Worm (Caenorhabditis elegans) whole organism, L3 larva: ENCODE results near the gene str-14.

Experiments
- R02D3.7 ChIP-seq: fragments of 150-350 bp; optimal IDR thresholded peaks from 2 replicates; lab custom pipeline; 2014; ENCODE audit warnings: missing biosample characterization, missing genetic modification characterization
- aly-2 ChIP-seq: fragments of 150-350 bp; optimal IDR thresholded peaks from 2 replicates; lab custom pipeline; 2014; ENCODE audit warnings: missing biosample characterization, missing genetic modification characterization
- ama-1 ChIP-seq: fragments of 150-350 bp; optimal IDR thresholded peaks from 2 replicates; lab custom pipeline; 2018
- ceh-28 ChIP-seq: fragments of 150-350 bp; optimal IDR thresholded peaks from 2 replicates; lab custom pipeline; 2014; ENCODE audit warnings: missing biosample characterization, missing genetic modification reagents, missing genetic modification characterization
- ceh-9 ChIP-seq: sonication (generic microtip); optimal IDR thresholded peaks from 2 replicates; lab custom pipeline; 2018; ENCODE audit warnings: missing biosample characterization, missing genetic modification characterization
- elt-2 ChIP-seq: sonication (generic microtip); optimal IDR thresholded peaks from 2 replicates; lab custom pipeline; 2016; ENCODE audit warnings: missing genetic modification reagents, mild to moderate bottlenecking, missing genetic modification characterization, missing compliant biosample characterization
- elt-3 ChIP-seq, 3 experiments: fragments of 150-350 bp in 1 of 3; sonication (generic microtip) in 2 of 3; optimal IDR thresholded peaks; 2 replicates in 2 of 3; 4 replicates in 1 of 3; lab custom pipeline; 2014 to 2017; ENCODE audit warnings: missing biosample characterization in 3 of 3, missing genetic modification characterization in 3 of 3
- fkh-10 ChIP-seq: sonication (generic microtip); optimal IDR thresholded peaks from 2 replicates; lab custom pipeline; 2017; ENCODE audit warnings: missing biosample characterization, missing genetic modification reagents, missing genetic modification characterization
- mdl-1 ChIP-seq: fragments of 150-350 bp; optimal IDR thresholded peaks from 2 replicates; lab custom pipeline; 2014; ENCODE audit warnings: missing biosample characterization, missing genetic modification characterization
- nhr-12 ChIP-seq: fragments of 150-350 bp; optimal IDR thresholded peaks from 2 replicates; lab custom pipeline; 2014; ENCODE audit warnings: missing biosample characterization, missing genetic modification characterization
- nhr-76 ChIP-seq: fragments of 150-350 bp; sonication (generic microtip); optimal IDR thresholded peaks from 5 replicates; lab custom pipeline; 2014; ENCODE audit warnings: missing biosample characterization, missing genetic modification characterization
- snpc-4 ChIP-seq: fragments of 150-350 bp; optimal IDR thresholded peaks from 2 replicates; lab custom pipeline; 2014; ENCODE audit warnings: missing biosample characterization, missing genetic modification characterization
- tbx-2 ChIP-seq: sonication (generic microtip); optimal IDR thresholded peaks from 2 replicates; lab custom pipeline; 2016; ENCODE audit warnings: mild to moderate bottlenecking, missing genetic modification characterization, missing compliant biosample characterization
- unc-62 ChIP-seq: fragments of 150-350 bp; sonication (generic microtip); optimal IDR thresholded peaks from 4 replicates; lab custom pipeline; 2014; ENCODE audit warnings: missing biosample characterization, missing genetic modification reagents, missing genetic modification characterization

ce11 chrV:16410521-16410920, 44.4 kb downstream of the str-14 start, which contains the start of gene srh-145:
- TF ChIP-seq nhr-12 (tag; lab: Kevin White, UChicago) (no peak), mdl-1 (tag; lab: Kevin White, UChicago) (no peak), nhr-76 (tag; lab: Kevin White, UChicago) (no peak), fkh-10 (GFP tag; lab: Kevin White, UChicago) (no peak), ceh-28 (tag; lab: Kevin White, UChicago) (no peak), tbx-2 (tag; lab: Kevin White, UChicago) (no peak), R02D3.7 (tag; lab: Kevin White, UChicago) (no peak), ceh-9 (tag; lab: Kevin White, UChicago) (no peak), unc-62 (GFP tag; lab: Kevin White, UChicago) (no peak), ama-1 (lab: Kevin White, UChicago) (no peak), elt-2 (tag; lab: Kevin White, UChicago) (no peak), aly-2 (tag; lab: Kevin White, UChicago) (no peak), elt-3 (tag; optimal IDR thresholded peaks at IDR 0.05; lab: Kevin White, UChicago) (no peak), snpc-4 (no peak)
